Fruit fly (Drosophila melanogaster): ENCODE results near the gene CG33941.

DNA sequence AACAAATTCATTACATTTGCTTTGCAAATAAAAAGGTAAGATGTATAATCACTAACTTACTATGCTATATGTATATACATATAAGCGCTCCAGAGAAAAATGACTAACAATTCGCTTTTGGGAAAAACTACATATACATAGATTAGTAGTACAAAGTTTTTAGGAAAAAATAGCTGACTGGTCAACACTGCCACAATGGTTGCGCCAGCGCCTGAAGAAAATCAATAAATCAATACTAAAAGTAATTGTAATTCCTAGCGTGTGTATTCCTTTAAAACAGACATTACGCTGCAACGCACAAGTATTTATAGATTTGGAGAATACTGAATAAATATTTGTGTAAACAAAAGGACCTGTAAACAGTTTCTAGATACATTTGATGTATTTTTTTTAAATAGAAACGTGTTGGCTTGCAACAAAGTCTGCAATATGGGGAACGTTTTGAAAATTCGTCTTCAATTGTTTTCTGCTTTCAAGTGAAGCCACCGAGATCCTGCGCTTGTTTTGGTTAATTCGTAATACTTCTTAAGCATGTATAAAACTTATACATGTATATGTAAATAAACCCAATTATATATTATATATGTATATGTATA, 21.3 kb upstream of the CG33941 start:
- TF ChIP-seq CG8478 (optimal IDR thresholded peaks at IDR 0.05) (no peak), CTCF (optimal IDR thresholded peaks at IDR 0.05) (no peak)
